Worm (Caenorhabditis elegans) whole organism, L1 larva: Measurements from ENCODE around the gene adbp-1.

Experiments
- lin-13 ChIP-seq: fragments of 150-350 bp; optimal IDR thresholded peaks from 2 replicates; lab custom pipeline; 2014; ENCODE audit warnings: missing biosample characterization, missing genetic modification reagents, missing genetic modification characterization
- nhr-237 ChIP-seq: fragments of 150-350 bp; optimal IDR thresholded peaks from 2 replicates; lab custom pipeline; 2014; ENCODE audit warnings: missing biosample characterization, missing genetic modification characterization

DNA sequence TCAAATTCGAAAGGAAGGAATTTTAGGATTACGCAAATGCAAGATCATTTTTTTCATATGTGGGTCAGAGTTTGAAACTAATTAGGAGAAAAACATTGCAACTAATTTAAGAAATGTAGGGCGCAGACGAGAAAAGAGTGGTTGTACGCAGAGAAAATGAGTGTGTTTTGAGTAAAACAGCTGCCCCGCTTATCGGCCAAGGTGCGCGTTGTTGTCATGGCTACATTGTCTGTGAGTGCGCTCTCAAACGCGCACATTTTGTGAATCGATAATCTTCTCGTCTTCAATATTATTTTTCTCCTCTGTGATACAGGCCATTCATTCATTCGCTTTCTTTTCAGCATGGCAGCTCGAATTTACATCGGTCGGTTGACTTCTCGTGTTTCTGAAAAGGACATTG is 9.7 kb downstream of the adbp-1 start:
- TF ChIP-seq lin-13 (no peak), nhr-237 (tag; lab: Kevin White, UChicago) (no peak)
